Fruit fly (Drosophila melanogaster) whole organism, wandering third instar larva: ENCODE data around the gene Vha16-2.
A peak's percentile ranks its signal among the peaks of the same experiment; 100 is the strongest.

Experiments
- Abd-B ChIP-seq: fragments of >200 bp; optimal IDR thresholded peaks from 2 replicates; lab custom pipeline; 2017; ENCODE audit warnings: missing biosample characterization, missing genetic modification characterization
- CG32264 ChIP-seq: fragments of 200-800 bp; sonication (Bioruptor generic); optimal IDR thresholded peaks from 2 replicates; lab custom pipeline; 2016; ENCODE audit warnings: missing biosample characterization, missing genetic modification characterization
- CG9705 ChIP-seq: fragments of 200-800 bp; sonication (Bioruptor generic); optimal IDR thresholded peaks from 2 replicates; lab custom pipeline; 2018; ENCODE audit warnings: missing biosample characterization, mild to moderate bottlenecking, missing genetic modification characterization
- CrebA ChIP-seq: fragments of 200-800 bp; sonication (Bioruptor generic); optimal IDR thresholded peaks from 2 replicates; lab custom pipeline; 2016; ENCODE audit warnings: missing biosample characterization, mild to moderate bottlenecking, missing genetic modification characterization, borderline replicate concordance
- Dfd ChIP-seq: fragments of >200 bp; optimal IDR thresholded peaks from 2 replicates; lab custom pipeline; 2017; ENCODE audit warnings: missing biosample characterization, missing genetic modification characterization
- Dif ChIP-seq: fragments of 200-275, 200-300 bp; sonication (Bioruptor generic); optimal IDR thresholded peaks from 2 replicates; lab custom pipeline; 2018; ENCODE audit warnings: missing biosample characterization, missing genetic modification characterization; ENCODE audit not compliant: partially characterized antibody
- HLH106 ChIP-seq: fragments of 200-800 bp; optimal IDR thresholded peaks from 3 replicates; lab custom pipeline; 2019; ENCODE audit warnings: missing biosample characterization, mild to moderate bottlenecking, missing genetic modification characterization, moderate library complexity
- Hnf4 ChIP-seq: fragments of 200-800 bp; sonication (Bioruptor generic); optimal IDR thresholded peaks from 2 replicates; lab custom pipeline; 2016; ENCODE audit warnings: missing biosample characterization, mild to moderate bottlenecking, missing genetic modification characterization
- Hr78 ChIP-seq: fragments of >200 bp; optimal IDR thresholded peaks from 2 replicates; lab custom pipeline; 2017; ENCODE audit warnings: missing biosample characterization, missing genetic modification characterization
- Hr83 ChIP-seq: fragments of 200-300 bp; sonication (Bioruptor generic); optimal IDR thresholded peaks from 2 replicates; lab custom pipeline; 2016; ENCODE audit warnings: missing biosample characterization, mild to moderate bottlenecking, missing genetic modification characterization, moderate library complexity; ENCODE audit not compliant: poor library complexity, severe bottlenecking
- Jra ChIP-seq: sonication (Bioruptor generic); optimal IDR thresholded peaks from 2 replicates; lab custom pipeline; 2016; ENCODE audit warnings: missing biosample characterization, missing genetic modification characterization
- Mio ChIP-seq: sonication (Bioruptor generic); optimal IDR thresholded peaks from 2 replicates; lab custom pipeline; 2016; ENCODE audit warnings: missing biosample characterization, missing genetic modification characterization
- Myc ChIP-seq: fragments of >200 bp; optimal IDR thresholded peaks from 2 replicates; lab custom pipeline; 2017
- OdsH ChIP-seq: fragments of 200-800 bp; sonication (Bioruptor generic); optimal IDR thresholded peaks from 2 replicates; lab custom pipeline; 2016; ENCODE audit warnings: missing biosample characterization, mild to moderate bottlenecking, missing genetic modification characterization
- Rel ChIP-seq, 2 experiments: fragments of 200-800 bp; sonication (Bioruptor generic) in 1 of 2; optimal IDR thresholded peaks; 2 replicates in 1 of 2; 3 replicates in 1 of 2; lab custom pipeline; 2016 to 2019; ENCODE audit warnings: mild to moderate bottlenecking in 2 of 2, missing biosample characterization in 2 of 2, missing genetic modification characterization in 2 of 2, moderate library complexity in 1 of 2
- Sp1 ChIP-seq: fragments of 200-800 bp; sonication (Bioruptor generic); optimal IDR thresholded peaks from 3 replicates; lab custom pipeline; 2019; ENCODE audit warnings: missing biosample characterization, mild to moderate bottlenecking, missing genetic modification characterization, moderate library complexity
- Vsx2 ChIP-seq: fragments of 200-300, 225-300 bp; sonication (Bioruptor generic); optimal IDR thresholded peaks from 2 replicates; lab custom pipeline; 2018; ENCODE audit warnings: missing biosample characterization, missing genetic modification characterization; ENCODE audit not compliant: partially characterized antibody
- br ChIP-seq: fragments of 200-800 bp; sonication (Bioruptor generic); optimal IDR thresholded peaks from 2 replicates; lab custom pipeline; 2016; ENCODE audit warnings: missing biosample characterization, missing genetic modification characterization
- brk ChIP-seq: fragments of 200-800 bp; sonication (Bioruptor generic); optimal IDR thresholded peaks from 2 replicates; lab custom pipeline; 2016; ENCODE audit warnings: missing biosample characterization, mild to moderate bottlenecking, missing genetic modification characterization
- ey ChIP-seq: fragments of 200-800 bp; sonication (Bioruptor generic); optimal IDR thresholded peaks from 2 replicates; lab custom pipeline; 2016; ENCODE audit warnings: missing biosample characterization, missing genetic modification characterization
- foxo ChIP-seq, 2 experiments: fragments of 200-800 bp; sonication (Bioruptor generic); optimal IDR thresholded peaks; 2 replicates in 1 of 2; 3 replicates in 1 of 2; lab custom pipeline; 2016 to 2017; ENCODE audit warnings: missing biosample characterization in 2 of 2, missing genetic modification characterization in 2 of 2
- fru ChIP-seq: fragments of 200-800 bp; sonication (Bioruptor generic); optimal IDR thresholded peaks from 3 replicates; lab custom pipeline; 2016; ENCODE audit warnings: missing biosample characterization, mild to moderate bottlenecking, missing genetic modification characterization
- jim ChIP-seq: fragments of 175-275, 200-325 bp; sonication (Bioruptor generic); optimal IDR thresholded peaks from 2 replicates; lab custom pipeline; 2016; ENCODE audit warnings: missing biosample characterization, mild to moderate bottlenecking, missing genetic modification characterization
- pan ChIP-seq: fragments of >200 bp; optimal IDR thresholded peaks from 2 replicates; lab custom pipeline; 2017
- rgr ChIP-seq: fragments of 200-800 bp; sonication (Bioruptor generic); optimal IDR thresholded peaks from 3 replicates; lab custom pipeline; 2016; ENCODE audit warnings: missing biosample characterization, mild to moderate bottlenecking, missing genetic modification characterization
- sage ChIP-seq: fragments of 200-800 bp; sonication (Bioruptor generic); optimal IDR thresholded peaks from 2 replicates; lab custom pipeline; 2016; ENCODE audit warnings: missing biosample characterization, mild to moderate bottlenecking, missing genetic modification characterization
- sv ChIP-seq: fragments of 200-800 bp; sonication (Bioruptor generic); optimal IDR thresholded peaks from 3 replicates; lab custom pipeline; 2016; ENCODE audit warnings: missing biosample characterization, missing genetic modification characterization
- tai ChIP-seq: sonication (Bioruptor generic); optimal IDR thresholded peaks from 2 replicates; lab custom pipeline; 2016; ENCODE audit warnings: missing biosample characterization, missing genetic modification characterization
- usp ChIP-seq: fragments of >200 bp; optimal IDR thresholded peaks from 2 replicates; lab custom pipeline; 2017; ENCODE audit warnings: missing biosample characterization, missing genetic modification characterization
- woc ChIP-seq: sonication (Bioruptor generic); optimal IDR thresholded peaks from 2 replicates; lab custom pipeline; 2016; ENCODE audit warnings: missing biosample characterization, mild to moderate bottlenecking, missing genetic modification characterization

Gene Vha16-2

DNA sequence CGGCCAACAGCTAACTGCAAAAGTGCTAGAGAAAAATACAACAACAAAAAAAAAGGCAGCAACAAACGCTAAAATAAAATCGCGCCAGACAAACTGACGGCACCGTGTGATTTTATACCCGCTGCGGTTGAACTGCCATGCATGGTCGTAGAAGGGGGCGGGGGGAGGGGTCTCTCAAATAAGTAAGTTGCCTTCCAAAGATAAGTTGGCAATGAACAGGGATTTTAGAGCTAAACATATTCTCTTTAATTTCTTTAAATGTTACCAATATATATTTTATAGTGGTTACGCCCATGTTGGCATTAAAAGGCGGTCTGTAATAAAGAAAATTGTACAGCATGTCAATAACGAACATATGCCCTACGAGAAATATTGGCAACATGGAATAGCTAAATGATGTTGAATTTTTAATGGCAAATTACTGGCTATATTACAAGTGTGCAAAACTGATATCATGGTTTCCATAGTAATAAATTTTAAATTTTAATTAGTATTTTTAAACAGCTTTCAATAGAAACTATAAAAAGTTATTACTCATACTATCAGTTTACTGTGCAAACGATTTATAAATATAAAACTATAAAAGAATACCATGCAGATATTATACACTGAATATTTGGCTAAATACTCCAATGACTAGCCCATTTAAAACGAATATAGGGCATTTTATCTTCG lies 43.4 kb upstream of the Vha16-2 start (continued):
- TF ChIP-seq Vsx2 (GFP tag; lab: Kevin White, UChicago) (no peak), Hnf4 (peak; percentile 88), Myc (lab: Kevin White, UChicago) (no peak), HLH106 (tag; lab: Kevin White, UChicago) (peak; percentile 87), Rel (GFP tag; optimal IDR thresholded peaks at IDR 0.05; lab: Kevin White, UChicago) (no peak), Rel (tag; optimal IDR thresholded peaks at IDR 0.05; lab: Kevin White, UChicago) (peak; percentile 52), tai (GFP tag; lab: Kevin White, UChicago) (peak; percentile 93)

DNA sequence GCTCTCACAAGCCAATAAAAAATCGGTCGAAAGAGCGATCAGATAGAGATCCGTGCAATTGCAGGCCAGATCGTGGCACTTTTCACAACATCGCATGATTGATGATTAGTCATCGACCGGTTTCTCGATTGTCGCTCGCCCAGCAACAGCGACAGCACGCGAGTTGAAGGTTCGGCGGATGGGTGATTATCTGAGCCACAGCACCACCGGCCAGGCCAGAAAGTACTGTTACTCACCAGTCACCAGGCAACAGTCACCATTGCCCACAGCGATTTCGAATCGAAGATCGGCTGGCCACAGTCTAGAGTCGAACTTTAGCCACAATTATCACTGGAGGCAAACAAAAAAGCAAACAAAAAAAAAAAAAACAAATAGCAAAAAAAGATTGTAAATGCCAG lies 42.8 kb upstream of the Vha16-2 start:
- TF ChIP-seq sv (no peak), Rel (GFP tag; optimal IDR thresholded peaks at IDR 0.05; lab: Kevin White, UChicago) (no peak), Rel (tag; optimal IDR thresholded peaks at IDR 0.05; lab: Kevin White, UChicago) (no peak), Jra (GFP tag; lab: Kevin White, UChicago) (no peak), rgr (GFP tag; lab: Kevin White, UChicago) (no peak), OdsH (GFP tag; lab: Kevin White, UChicago) (no peak), Abd-B (GFP tag; lab: Kevin White, UChicago) (no peak), Dfd (GFP tag; lab: Kevin White, UChicago) (no peak), CrebA (GFP tag; lab: Kevin White, UChicago) (no peak), Dif (GFP tag; lab: Kevin White, UChicago) (no peak), Sp1 (GFP tag; lab: Kevin White, UChicago) (no peak), foxo (GFP tag; optimal IDR thresholded peaks at IDR 0.05; lab: Kevin White, UChicago) (no peak), Hr78 (GFP tag; lab: Kevin White, UChicago) (no peak)
- TF ChIP-seq, all 38 proteins: peak for 0

DNA sequence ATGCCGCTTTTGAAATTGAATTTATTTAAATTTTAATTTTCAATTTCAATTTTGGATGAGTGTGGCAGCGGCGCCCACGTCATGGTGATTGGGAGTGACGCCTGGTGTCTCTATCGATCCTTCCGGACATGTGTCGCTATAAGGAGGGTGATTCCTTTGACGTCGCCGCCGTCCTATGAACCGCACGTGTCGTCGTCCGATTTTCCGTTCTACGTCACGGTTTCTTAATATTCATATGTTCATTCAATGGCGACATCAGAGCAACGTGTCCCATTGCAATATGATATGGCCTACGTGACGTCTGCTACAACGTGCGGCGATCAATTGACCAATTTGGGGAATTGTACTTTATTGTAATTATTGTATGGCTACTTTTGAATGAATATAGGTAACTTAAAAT lies 42.3 kb upstream of the Vha16-2 start:
- TF ChIP-seq HLH106 (tag; lab: Kevin White, UChicago) (no peak), CG32264 (GFP tag; lab: Kevin White, UChicago) (no peak), Vsx2 (GFP tag; lab: Kevin White, UChicago) (no peak), Abd-B (GFP tag; lab: Kevin White, UChicago) (no peak), CrebA (GFP tag; lab: Kevin White, UChicago) (no peak), sage (GFP tag; lab: Kevin White, UChicago) (no peak), pan (lab: Kevin White, UChicago) (no peak), Hr83 (no peak), woc (GFP tag; lab: Kevin White, UChicago) (no peak), sv (no peak), Hr78 (GFP tag; lab: Kevin White, UChicago) (no peak), foxo (GFP tag; optimal IDR thresholded peaks at IDR 0.05; lab: Kevin White, UChicago) (no peak)

DNA sequence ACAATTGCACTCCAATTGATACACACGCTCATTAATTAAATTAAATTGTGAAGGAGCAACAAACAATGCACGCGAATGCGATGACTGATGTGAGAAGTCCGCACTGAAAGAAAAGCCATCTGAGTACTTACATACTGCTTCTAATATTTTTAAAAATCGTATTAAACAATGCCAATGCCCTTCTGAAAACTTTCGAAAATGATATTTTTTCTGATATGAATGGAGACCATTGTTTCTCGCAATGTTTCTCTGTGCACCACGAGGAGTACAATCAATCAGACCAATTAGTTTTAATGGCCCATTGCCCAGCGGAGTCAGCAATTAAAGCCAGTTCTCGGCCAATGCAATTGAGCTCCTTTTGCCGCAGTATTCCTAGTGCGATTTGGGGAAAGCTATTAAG lies 41.6 kb upstream of the Vha16-2 start:
- TF ChIP-seq woc (GFP tag; lab: Kevin White, UChicago) (no peak), Hnf4 (no peak), Abd-B (GFP tag; lab: Kevin White, UChicago) (no peak), HLH106 (tag; lab: Kevin White, UChicago) (peak; percentile 36), usp (GFP tag; lab: Kevin White, UChicago) (no peak), Mio (GFP tag; lab: Kevin White, UChicago) (no peak), jim (GFP tag; lab: Kevin White, UChicago) (no peak), CrebA (GFP tag; lab: Kevin White, UChicago) (no peak), br (GFP tag; lab: Kevin White, UChicago) (peak; percentile 11), ey (GFP tag; lab: Kevin White, UChicago) (no peak), foxo (GFP tag; optimal IDR thresholded peaks at IDR 0.05; lab: Kevin White, UChicago) (peak in 1 of 2 experiments; percentile 41), Myc (lab: Kevin White, UChicago) (no peak), Hr78 (GFP tag; lab: Kevin White, UChicago) (no peak), brk (GFP tag; lab: Kevin White, UChicago) (no peak), CG9705 (no peak), pan (lab: Kevin White, UChicago) (no peak), sage (GFP tag; lab: Kevin White, UChicago) (no peak), fru (GFP tag; lab: Kevin White, UChicago) (peak; percentile 34)
- TF ChIP-seq, all 38 proteins: peak for 4
